Fruit fly (Drosophila melanogaster) whole organism, embryonic: ENCODE data around the gene CG9467.

Experiments used
- Adf1 ChIP-seq: fragments of 200-800 bp; sonication (Bioruptor generic); IDR thresholded peaks from 2 replicates; pipeline ENCODE4 v1.3.6; 2022; ENCODE audit warnings: missing biosample characterization, missing genetic modification characterization
- Atf-2 ChIP-seq: fragments of 200-800 bp; sonication (Bioruptor generic); optimal IDR thresholded peaks from 2 replicates; lab custom pipeline; 2016; ENCODE audit warnings: missing biosample characterization, missing genetic modification characterization
- CG10565 ChIP-seq: fragments of 200-800 bp; sonication (Bioruptor generic); optimal IDR thresholded peaks from 3 replicates; lab custom pipeline; 2016; ENCODE audit warnings: missing biosample characterization, mild to moderate bottlenecking, missing genetic modification characterization
- CG11093 ChIP-seq: fragments of 200-800 bp; sonication (Bioruptor generic); IDR thresholded peaks from 3 replicates; pipeline ENCODE4 v1.3.6; 2022; ENCODE audit warnings: missing biosample characterization, missing genetic modification characterization
- CG11723 ChIP-seq: fragments of 200-800 bp; sonication (Bioruptor generic); optimal IDR thresholded peaks from 2 replicates; lab custom pipeline; 2017; ENCODE audit warnings: missing biosample characterization, mild to moderate bottlenecking, missing genetic modification characterization
- CG12155 ChIP-seq: fragments of 200-800 bp; sonication (Bioruptor generic); optimal IDR thresholded peaks from 3 replicates; lab custom pipeline; 2016; ENCODE audit warnings: missing biosample characterization, missing genetic modification characterization
- CG14860 ChIP-seq: fragments of 200-800 bp; sonication (Bioruptor generic); IDR thresholded peaks from 3 replicates; pipeline ENCODE4 v1.3.6; 2022; ENCODE audit warnings: missing biosample characterization, missing genetic modification characterization; ENCODE audit not compliant: partially characterized antibody
- CG15601 ChIP-seq: fragments of 200-800 bp; sonication (Bioruptor generic); optimal IDR thresholded peaks from 3 replicates; lab custom pipeline; 2019; ENCODE audit warnings: missing biosample characterization, mild to moderate bottlenecking, missing genetic modification characterization, moderate library complexity
- CG17361 ChIP-seq: fragments of 200-800 bp; sonication (Bioruptor generic); IDR thresholded peaks from 3 replicates; pipeline ENCODE4 v1.3.6; 2022; ENCODE audit warnings: missing biosample characterization, missing genetic modification characterization
- CG1832 ChIP-seq: fragments of 200-800 bp; sonication (Bioruptor generic); optimal IDR thresholded peaks from 2 replicates; lab custom pipeline; 2017; ENCODE audit warnings: missing biosample characterization, mild to moderate bottlenecking, missing genetic modification characterization, inconsistent platforms
- CG5953 ChIP-seq: fragments of 200-800 bp; sonication (Bioruptor generic); IDR thresholded peaks from 2 replicates; pipeline ENCODE4 v1.3.6; 2022; ENCODE audit warnings: missing biosample characterization, missing genetic modification characterization
- CG7839 ChIP-seq: fragments of 200-800 bp; sonication (Bioruptor generic); optimal IDR thresholded peaks from 3 replicates; lab custom pipeline; 2018; ENCODE audit warnings: missing biosample characterization, mild to moderate bottlenecking, missing genetic modification characterization, moderate library complexity
- CG8478 ChIP-seq: fragments of >200 bp; optimal IDR thresholded peaks from 2 replicates; lab custom pipeline; 2018
- CG8924 ChIP-seq: fragments of 200-800 bp; optimal IDR thresholded peaks from 3 replicates; lab custom pipeline; 2019; ENCODE audit warnings: missing biosample characterization, mild to moderate bottlenecking, missing genetic modification characterization, moderate library complexity
- CG8944 ChIP-seq: fragments of 200-800 bp; sonication (Bioruptor generic); optimal IDR thresholded peaks from 3 replicates; lab custom pipeline; 2016; ENCODE audit warnings: missing biosample characterization, missing genetic modification characterization
- CG9876 ChIP-seq: fragments of 200-800 bp; sonication (Bioruptor generic); optimal IDR thresholded peaks from 2 replicates; lab custom pipeline; 2016; ENCODE audit warnings: missing biosample characterization, missing genetic modification characterization
- D19A ChIP-seq: fragments of 200-800 bp; optimal IDR thresholded peaks from 3 replicates; lab custom pipeline; 2019; ENCODE audit warnings: missing biosample characterization, mild to moderate bottlenecking, missing genetic modification characterization, moderate library complexity
- Dfd ChIP-seq, 2 experiments: fragments of >200 bp; optimal IDR thresholded peaks; 2 replicates each; lab custom pipeline; 2017; ENCODE audit warnings: missing biosample characterization in 2 of 2, missing genetic modification characterization in 2 of 2
- Dip2 ChIP-seq: fragments of 200-800 bp; sonication (Bioruptor generic); IDR thresholded peaks from 2 replicates; pipeline ENCODE4 v1.3.6; 2022; ENCODE audit warnings: missing biosample characterization, missing genetic modification characterization
- Dref ChIP-seq: fragments of 200-800 bp; sonication (Bioruptor generic); IDR thresholded peaks from 2 replicates; pipeline ENCODE4 v1.3.6; 2022; ENCODE audit warnings: missing biosample characterization, missing genetic modification characterization
- Ets97D ChIP-seq: fragments of 200-800 bp; sonication (Bioruptor generic); optimal IDR thresholded peaks from 3 replicates; lab custom pipeline; 2016; ENCODE audit warnings: missing biosample characterization, missing genetic modification characterization
- H2.0 ChIP-seq: fragments of 200-800 bp; sonication (Bioruptor generic); IDR thresholded peaks from 2 replicates; pipeline ENCODE4 v1.3.6; 2022; ENCODE audit warnings: missing biosample characterization, missing genetic modification characterization
- Meics ChIP-seq: fragments of 200-800 bp; sonication (Bioruptor generic); optimal IDR thresholded peaks from 2 replicates; lab custom pipeline; 2017; ENCODE audit warnings: missing biosample characterization, mild to moderate bottlenecking, missing genetic modification characterization
- Nf-YB ChIP-seq: fragments of 200-800 bp; sonication (Bioruptor generic); optimal IDR thresholded peaks from 3 replicates; lab custom pipeline; 2019; ENCODE audit warnings: missing biosample characterization, mild to moderate bottlenecking, missing genetic modification characterization, moderate library complexity
- NfI ChIP-seq: fragments of 200-800 bp; sonication (Bioruptor generic); optimal IDR thresholded peaks from 3 replicates; lab custom pipeline; 2018; ENCODE audit warnings: missing biosample characterization, mild to moderate bottlenecking, missing genetic modification characterization, moderate library complexity
- Optix ChIP-seq: fragments of 200-800 bp; sonication (Bioruptor generic); IDR thresholded peaks from 3 replicates; pipeline ENCODE4 v1.3.6; 2022; ENCODE audit warnings: missing biosample characterization, missing genetic modification characterization
- Poxn ChIP-seq: fragments of 200-800 bp; sonication (Bioruptor generic); IDR thresholded peaks from 2 replicates; pipeline ENCODE4 v1.3.6; 2022; ENCODE audit warnings: missing biosample characterization, missing genetic modification characterization
- Ptx1 ChIP-seq: fragments of 200-800 bp; sonication (Bioruptor generic); IDR thresholded peaks from 2 replicates; pipeline ENCODE4 v1.3.6; 2022; ENCODE audit warnings: missing biosample characterization, missing genetic modification characterization
- Ravus ChIP-seq: fragments of 200-800 bp; sonication (Bioruptor generic); IDR thresholded peaks from 2 replicates; pipeline ENCODE4 v1.3.6; 2022; ENCODE audit warnings: missing biosample characterization, missing genetic modification characterization
- Side ChIP-seq: fragments of 200-800 bp; sonication (Bioruptor generic); optimal IDR thresholded peaks from 2 replicates; lab custom pipeline; 2016; ENCODE audit warnings: missing biosample characterization, missing genetic modification characterization
- Six4 ChIP-seq: fragments of 200-800 bp; sonication (Bioruptor generic); optimal IDR thresholded peaks from 2 replicates; lab custom pipeline; 2016; ENCODE audit warnings: missing biosample characterization, missing genetic modification characterization
- Sox102F ChIP-seq: fragments of 200-800 bp; sonication (Bioruptor generic); optimal IDR thresholded peaks from 2 replicates; lab custom pipeline; 2018; ENCODE audit warnings: missing biosample characterization, mild to moderate bottlenecking, missing genetic modification characterization, moderate library complexity
- ab ChIP-seq: fragments of 200-800 bp; sonication (Bioruptor generic); optimal IDR thresholded peaks from 2 replicates; lab custom pipeline; 2016; ENCODE audit warnings: missing biosample characterization, missing genetic modification characterization
- en ChIP-seq: fragments of 200-800 bp; sonication (Bioruptor generic); optimal IDR thresholded peaks from 2 replicates; lab custom pipeline; 2016; ENCODE audit warnings: missing biosample characterization, missing genetic modification characterization
- eve ChIP-seq, 2 experiments: fragments of >200 bp; optimal IDR thresholded peaks; 2 replicates each; lab custom pipeline; 2017; ENCODE audit warnings: missing biosample characterization in 2 of 2, missing genetic modification characterization in 2 of 2
- gem ChIP-seq: fragments of 200-800 bp; sonication (Bioruptor generic); optimal IDR thresholded peaks from 2 replicates; lab custom pipeline; 2019; ENCODE audit warnings: missing biosample characterization, mild to moderate bottlenecking, missing genetic modification characterization, moderate library complexity
- grn ChIP-seq: fragments of 200-800 bp; sonication (Bioruptor generic); optimal IDR thresholded peaks from 3 replicates; lab custom pipeline; 2017; ENCODE audit warnings: missing biosample characterization, missing genetic modification characterization
- hth ChIP-seq: fragments of >200 bp; optimal IDR thresholded peaks from 2 replicates; lab custom pipeline; 2017; ENCODE audit warnings: inconsistent platforms
- jumu ChIP-seq: fragments of 200-800 bp; sonication (Bioruptor generic); optimal IDR thresholded peaks from 3 replicates; lab custom pipeline; 2016; ENCODE audit warnings: missing biosample characterization, missing genetic modification characterization
- lilli ChIP-seq: fragments of 200-800 bp; sonication (Bioruptor generic); optimal IDR thresholded peaks from 3 replicates; lab custom pipeline; 2016; ENCODE audit warnings: missing biosample characterization, missing genetic modification characterization
- nau ChIP-seq: fragments of 200-800 bp; sonication (Bioruptor generic); optimal IDR thresholded peaks from 3 replicates; lab custom pipeline; 2017; ENCODE audit warnings: missing biosample characterization, mild to moderate bottlenecking, missing genetic modification characterization, missing genetic modification reagents
- org-1 ChIP-seq: fragments of 200-800 bp; sonication (Bioruptor generic); optimal IDR thresholded peaks from 2 replicates; lab custom pipeline; 2017; ENCODE audit warnings: missing biosample characterization, missing genetic modification characterization
- prd ChIP-seq, 3 experiments: fragments of >200 bp in 2 of 3; fragments of 200-800 bp in 1 of 3; sonication (Bioruptor generic) in 1 of 3; optimal IDR thresholded peaks in 2 of 3; IDR thresholded peaks in 1 of 3; 2 replicates in 2 of 3; 3 replicates in 1 of 3; pipeline versions ENCODE4 v1.3.6 to Lab custom; 2017 to 2022; ENCODE audit warnings: missing biosample characterization in 1 of 3, missing genetic modification characterization in 1 of 3
- psq ChIP-seq: fragments of 200-800 bp; sonication (Bioruptor generic); optimal IDR thresholded peaks from 2 replicates; lab custom pipeline; 2017; ENCODE audit warnings: missing biosample characterization, missing genetic modification characterization
- repo ChIP-seq: fragments of 200-800 bp; sonication (Bioruptor generic); optimal IDR thresholded peaks from 2 replicates; lab custom pipeline; 2016; ENCODE audit warnings: missing biosample characterization, missing genetic modification characterization
- sd ChIP-seq: fragments of 200-800 bp; sonication (Bioruptor generic); optimal IDR thresholded peaks from 3 replicates; lab custom pipeline; 2018; ENCODE audit warnings: missing biosample characterization, mild to moderate bottlenecking, missing genetic modification characterization, moderate library complexity
- stc ChIP-seq: fragments of 200-800 bp; sonication (Bioruptor generic); IDR thresholded peaks from 2 replicates; pipeline ENCODE4 v1.3.6; 2022; ENCODE audit warnings: missing biosample characterization, missing genetic modification characterization
- stwl ChIP-seq: fragments of 200-800 bp; sonication (Bioruptor generic); optimal IDR thresholded peaks from 3 replicates; lab custom pipeline; 2018; ENCODE audit warnings: missing biosample characterization, mild to moderate bottlenecking, missing genetic modification characterization, moderate library complexity
- usp ChIP-seq: fragments of >200 bp; optimal IDR thresholded peaks from 2 replicates; lab custom pipeline; 2017; ENCODE audit warnings: missing biosample characterization, missing genetic modification characterization
- z ChIP-seq: fragments of 200-800 bp; sonication (Bioruptor generic); IDR thresholded peaks from 3 replicates; pipeline ENCODE4 v1.3.6; 2022; ENCODE audit warnings: missing biosample characterization, missing genetic modification characterization
- zfh1 ChIP-seq: fragments of 200-800 bp; sonication (Bioruptor generic); IDR thresholded peaks from 3 replicates; pipeline ENCODE4 v1.3.6; 2022; ENCODE audit warnings: missing biosample characterization, missing genetic modification characterization

CG9467 gene

DNA sequence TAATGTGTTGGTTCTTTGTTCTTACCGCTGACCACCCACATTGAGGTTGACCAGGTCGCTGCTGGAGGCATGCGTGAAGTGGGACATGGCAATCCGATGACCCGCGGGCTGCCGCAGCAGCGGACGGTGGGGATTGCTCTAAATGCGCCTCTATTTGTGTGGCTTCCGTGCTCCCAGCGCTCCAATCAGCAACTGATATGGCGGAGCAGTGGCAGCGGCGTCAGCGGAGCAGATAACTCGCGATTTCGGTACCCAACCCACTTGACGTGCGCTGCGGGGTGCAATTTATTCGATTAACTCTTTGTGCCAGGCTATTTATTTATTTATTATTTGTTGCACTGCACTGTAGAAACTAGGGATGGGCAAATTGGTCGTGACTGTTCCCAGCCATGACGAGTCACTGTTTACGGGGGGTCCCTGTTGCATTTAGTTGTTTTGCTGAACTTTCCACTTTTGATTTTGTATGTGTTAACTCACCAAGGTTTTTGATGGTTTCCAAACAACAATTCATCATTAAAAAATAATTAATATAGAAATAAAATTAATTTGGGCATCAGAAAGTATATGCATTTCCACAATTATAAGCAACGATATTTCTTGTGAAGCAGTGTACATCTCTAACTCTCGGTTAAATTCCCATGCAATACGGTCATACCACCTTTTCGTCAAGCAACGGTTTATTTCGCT is at the start of gene CG9467, which contains the start of gene CG8526 (continued):
- TF ChIP-seq D19A (tag; lab: Kevin White, UChicago), result no peak
- TF ChIP-seq hth (lab: Kevin White, UChicago), result no peak
- TF ChIP-seq usp (GFP tag; lab: Kevin White, UChicago), result no peak
- peak; percentile 55; the same call in 2 of the 3 replicates for TF ChIP-seq zfh1
- no peak for TF ChIP-seq z (GFP tag; lab: Robert Waterston, UW)
- TF ChIP-seq Six4 (GFP tag; lab: Kevin White, UChicago), result peak; percentile 35
- TF ChIP-seq CG14860, result peak; percentile 72
- peak; percentile 65 for TF ChIP-seq CG15601 (tag; lab: Kevin White, UChicago)
- TF ChIP-seq CG5953 (GFP tag; lab: Robert Waterston, UW), result no peak
- TF ChIP-seq Dip2 (GFP tag; lab: Robert Waterston, UW), result no peak
- no peak for TF ChIP-seq CG10565
- peak; percentile 68 for TF ChIP-seq NfI (GFP tag; lab: Kevin White, UChicago)
- no peak for TF ChIP-seq CG11723 (GFP tag; lab: Kevin White, UChicago)
- TF ChIP-seq CG17361 (GFP tag; lab: Robert Waterston, UW), result peak; percentile 87
- no peak for TF ChIP-seq Side (GFP tag; lab: Kevin White, UChicago)
- TF ChIP-seq Meics, result peak; percentile 55
- TF ChIP-seq stwl (tag; lab: Kevin White, UChicago), result peak; percentile 66
- TF ChIP-seq stc (GFP tag; lab: Robert Waterston, UW), result no peak; the same call in 1 of the 2 replicates
- TF ChIP-seq grn, result no peak
- TF ChIP-seq Ets97D, result peak; percentile 43
- no peak for TF ChIP-seq CG1832 (GFP tag; lab: Kevin White, UChicago)
- TF ChIP-seq nau (GFP tag; lab: Kevin White, UChicago), result no peak
- TF ChIP-seq Nf-YB, result no peak
- TF ChIP-seq jumu (GFP tag; lab: Kevin White, UChicago), result no peak
- TF ChIP-seq Adf1 (GFP tag; lab: Robert Waterston, UW), result no peak; the same call in 1 of the 2 replicates
- TF ChIP-seq eve (GFP tag; optimal IDR thresholded peaks at IDR 0.05; lab: Kevin White, UChicago), result no peak
- no peak for TF ChIP-seq org-1 (GFP tag; lab: Kevin White, UChicago)
- TF ChIP-seq Ptx1 (GFP tag; lab: Robert Waterston, UW), result peak; percentile 67; the same call in 1 of the 2 replicates
- no peak for TF ChIP-seq Atf-2 (GFP tag; lab: Kevin White, UChicago)
- no peak for TF ChIP-seq psq (GFP tag; lab: Kevin White, UChicago)
- no peak for TF ChIP-seq CG9876
- TF ChIP-seq prd (optimal IDR thresholded peaks at IDR 0.05; lab: Kevin White, UChicago), result no peak
- TF ChIP-seq prd (GFP tag; IDR thresholded peaks at IDR 0.05; lab: Robert Waterston, UW), result peak; percentile 84
- peak; percentile 15 for TF ChIP-seq CG8944 (GFP tag; lab: Kevin White, UChicago)
- peak; percentile 59 for TF ChIP-seq CG12155 (GFP tag; lab: Kevin White, UChicago)
- peak; percentile 77 for TF ChIP-seq CG8924
- TF ChIP-seq CG8478, result no peak
- TF ChIP-seq Dref (GFP tag; lab: Robert Waterston, UW), result peak; percentile 34; the same call in 1 of the 2 replicates
- no peak for TF ChIP-seq Ravus
- TF ChIP-seq CG11093 (GFP tag; lab: Robert Waterston, UW), result 0 out of 3 replicates have a peak, but pooled peaks have one; percentile 41
- TF ChIP-seq H2.0 (GFP tag; lab: Robert Waterston, UW), result peak; percentile 50
- no peak for TF ChIP-seq Sox102F (GFP tag; lab: Kevin White, UChicago)
- TF ChIP-seq Optix (GFP tag; lab: Robert Waterston, UW), result no peak
- no peak for TF ChIP-seq Poxn (GFP tag; lab: Robert Waterston, UW)
- no peak for TF ChIP-seq en (GFP tag; lab: Kevin White, UChicago)
- TF ChIP-seq CG7839 (tag; lab: Kevin White, UChicago), result no peak
- no peak for TF ChIP-seq gem (tag; lab: Kevin White, UChicago)
- TF ChIP-seq lilli (GFP tag; lab: Kevin White, UChicago), result peak; percentile 75
- TF ChIP-seq Dfd (GFP tag; optimal IDR thresholded peaks at IDR 0.05; lab: Kevin White, UChicago), result no peak
- no peak for TF ChIP-seq sd (tag; lab: Kevin White, UChicago)
- no peak for TF ChIP-seq ab (GFP tag; lab: Kevin White, UChicago)
- TF ChIP-seq repo (GFP tag; lab: Kevin White, UChicago), result no peak
